Fruit fly (Drosophila melanogaster): ENCODE measurements around the gene Smg6.

DNA sequence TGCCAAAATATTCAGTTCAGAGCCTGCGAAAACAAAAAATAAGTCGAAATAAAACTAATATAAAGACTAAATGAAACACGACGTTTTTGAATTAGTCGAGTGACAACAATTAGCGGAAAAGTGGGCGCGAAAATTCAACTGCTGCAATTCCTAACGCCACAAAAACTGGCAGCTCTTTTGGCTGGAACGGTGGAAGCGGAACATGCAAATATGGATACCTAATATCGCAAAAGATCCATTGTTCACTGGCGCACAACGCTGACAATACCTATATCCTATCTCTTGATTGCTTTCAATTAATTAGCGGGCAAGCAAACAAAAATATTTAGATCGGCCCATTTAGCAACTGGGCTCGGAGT lies 16.1 kb upstream of the Smg6 start, which contains the start of gene CG11791:
- TF ChIP-seq CG6689 (GFP tag; IDR thresholded peaks at IDR 0.05), result no peak
- TF ChIP-seq CG2129 (GFP tag; IDR thresholded peaks at IDR 0.05; ENCODE audit: partially characterized antibody), result no peak
- no peak for TF ChIP-seq fd3F (GFP tag; optimal IDR thresholded peaks at IDR 0.05)
- TF ChIP-seq bowl (GFP tag; IDR thresholded peaks at IDR 0.05), result no peak
- no peak for TF ChIP-seq Ssrp (tag; optimal IDR thresholded peaks at IDR 0.05)
- TF ChIP-seq vvl (GFP tag; IDR thresholded peaks at IDR 0.05), result no peak
- no peak for TF ChIP-seq h (optimal IDR thresholded peaks at IDR 0.05)
- TF ChIP-seq Side (GFP tag; optimal IDR thresholded peaks at IDR 0.05), result no peak
- TF ChIP-seq twi (tag; optimal IDR thresholded peaks at IDR 0.05), result no peak

Data from whole organism, embryonic.